Worm (Caenorhabditis elegans): Measurements from ENCODE around the gene Y50D7A.10.

DNA sequence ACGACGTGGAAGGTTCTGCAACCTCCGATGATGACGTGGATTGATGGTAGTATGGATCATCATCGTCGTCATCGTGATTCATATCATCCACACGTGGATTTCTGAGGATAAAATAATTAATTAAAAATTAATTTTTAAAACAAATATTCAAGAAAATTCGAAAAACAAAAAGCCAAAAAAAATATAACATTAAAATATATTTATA, 27.8 kb downstream of the Y50D7A.10 start, which contains the start of gene Y50D7A.8:
- TF ChIP-seq skn-1 (tag; optimal IDR thresholded peaks at IDR 0.05) (no peak), nhr-237 (tag; optimal IDR thresholded peaks at IDR 0.05) (no peak), ama-1 (optimal IDR thresholded peaks at IDR 0.05) (no peak), unc-39 (tag; optimal IDR thresholded peaks at IDR 0.05) (no peak), nhr-28 (tag; optimal IDR thresholded peaks at IDR 0.05) (no peak), pha-4 (tag; optimal IDR thresholded peaks at IDR 0.05) (no peak), ztf-11 (tag; optimal IDR thresholded peaks at IDR 0.05) (no peak), elt-2 (tag; optimal IDR thresholded peaks at IDR 0.05) (no peak), nfya-1 (tag; optimal IDR thresholded peaks at IDR 0.05; ENCODE audit: insufficient read depth) (no peak), lin-39 (tag; optimal IDR thresholded peaks at IDR 0.05) (no peak), eor-1 (tag; optimal IDR thresholded peaks at IDR 0.05) (no peak), pqm-1 (tag; optimal IDR thresholded peaks at IDR 0.05) (no peak)

Measured in whole organism, L3 larva.